Worm (Caenorhabditis elegans) whole organism, midembryonic: ENCODE results near the gene fbxa-63.

ENCODE experiments used
- med-1 ChIP-seq: sonication (generic microtip); optimal IDR thresholded peaks from 2 replicates; lab custom pipeline; 2017; ENCODE audit warnings: missing genetic modification characterization, mild to moderate bottlenecking, missing compliant biosample characterization, antibody characterized with exemption, missing genetic modification reagents; ENCODE audit not compliant: insufficient read depth
- tab-1 ChIP-seq: fragments of 200-800 bp; sonication (Bioruptor generic); IDR thresholded peaks from 2 replicates; pipeline ENCODE4 v1.3.6; 2022; ENCODE audit warnings: missing genetic modification characterization, missing compliant biosample characterization

DNA sequence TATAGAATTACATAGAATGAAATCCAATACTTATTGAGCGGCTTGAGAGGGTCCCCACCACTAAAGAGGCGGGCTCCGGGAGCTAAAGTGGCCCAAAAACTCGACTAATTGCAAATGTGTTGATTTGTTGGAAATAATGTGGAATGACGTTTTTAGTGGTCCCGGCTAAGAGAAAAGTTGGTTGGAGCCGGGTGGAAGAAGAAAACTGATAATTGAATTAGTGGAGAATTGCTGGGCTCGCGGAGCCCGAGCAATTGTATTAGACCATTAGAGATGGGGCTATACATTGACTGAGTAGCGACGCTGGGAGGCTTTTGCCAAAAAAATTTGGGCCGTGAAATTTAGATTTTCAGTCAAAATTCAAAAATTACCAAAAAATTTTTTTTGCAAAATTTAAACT lies 17.7 kb upstream of the fbxa-63 start:
- TF ChIP-seq med-1 (GFP tag; lab: Kevin White, UChicago) (no peak), tab-1 (GFP tag; lab: Robert Waterston, UW) (no peak)
